Worm (Caenorhabditis elegans) whole organism, early embryonic: Measurements from ENCODE around the gene Y57G11C.3.

ENCODE experiments used
- aly-1 ChIP-seq: sonication (generic microtip); optimal IDR thresholded peaks from 2 replicates; lab custom pipeline; 2016; ENCODE audit warnings: missing genetic modification characterization, missing compliant biosample characterization
- ama-1 ChIP-seq: fragments of 150-350 bp; optimal IDR thresholded peaks from 2 replicates; lab custom pipeline; 2014
- ets-7 ChIP-seq: sonication (generic microtip); optimal IDR thresholded peaks from 2 replicates; lab custom pipeline; 2016; ENCODE audit warnings: missing genotype, missing genetic modification characterization, missing compliant biosample characterization
- flt-1 ChIP-seq: fragments of 200-800 bp; sonication (Bioruptor generic); IDR thresholded peaks from 2 replicates; pipeline ENCODE4 v1.3.6; 2022; ENCODE audit warnings: missing genetic modification characterization, missing compliant biosample characterization
- hmbx-1 ChIP-seq: sonication (generic microtip); optimal IDR thresholded peaks from 2 replicates; lab custom pipeline; 2016; ENCODE audit warnings: mild to moderate bottlenecking, missing genetic modification characterization, missing compliant biosample characterization
- pes-1 ChIP-seq: fragments of 200-800 bp; sonication (Bioruptor generic); IDR thresholded peaks from 2 replicates; pipeline ENCODE4 v1.3.6; 2022; ENCODE audit warnings: missing genetic modification reagents, missing genetic modification characterization, missing compliant biosample characterization
- scrt-1 ChIP-seq: fragments of 200-800 bp; sonication (Bioruptor generic); IDR thresholded peaks from 2 replicates; pipeline ENCODE4 v1.3.6; 2022; ENCODE audit warnings: missing genetic modification characterization, missing compliant biosample characterization
- tbx-37 ChIP-seq: fragments of 200-800 bp; sonication (Bioruptor generic); conservative IDR thresholded peaks from 2 replicates; pipeline ENCODE4 v1.3.6; 2022; ENCODE audit warnings: missing genetic modification reagents, missing genetic modification characterization, missing compliant biosample characterization

- no peak for TF ChIP-seq ama-1 (lab: Kevin White, UChicago)
- no peak for TF ChIP-seq ets-7
- TF ChIP-seq hmbx-1 (tag; lab: Kevin White, UChicago): no peak
- no peak for TF ChIP-seq tbx-37 (GFP tag; lab: Robert Waterston, UW)
- no peak for TF ChIP-seq flt-1 (GFP tag; lab: Robert Waterston, UW)
- TF ChIP-seq pes-1 (GFP tag; lab: Robert Waterston, UW): no peak
- no peak for TF ChIP-seq aly-1 (tag; lab: Kevin White, UChicago)
- no peak for TF ChIP-seq scrt-1 (GFP tag; lab: Robert Waterston, UW)
These were observed 2.7 kb upstream of the Y57G11C.3 start, which contains the start of gene Y57G11C.5 for ce11 chrIV:14765336-14765735.
